Fruit fly (Drosophila melanogaster): ENCODE measurements around the gene Hmu.

The Hmu gene

DNA sequence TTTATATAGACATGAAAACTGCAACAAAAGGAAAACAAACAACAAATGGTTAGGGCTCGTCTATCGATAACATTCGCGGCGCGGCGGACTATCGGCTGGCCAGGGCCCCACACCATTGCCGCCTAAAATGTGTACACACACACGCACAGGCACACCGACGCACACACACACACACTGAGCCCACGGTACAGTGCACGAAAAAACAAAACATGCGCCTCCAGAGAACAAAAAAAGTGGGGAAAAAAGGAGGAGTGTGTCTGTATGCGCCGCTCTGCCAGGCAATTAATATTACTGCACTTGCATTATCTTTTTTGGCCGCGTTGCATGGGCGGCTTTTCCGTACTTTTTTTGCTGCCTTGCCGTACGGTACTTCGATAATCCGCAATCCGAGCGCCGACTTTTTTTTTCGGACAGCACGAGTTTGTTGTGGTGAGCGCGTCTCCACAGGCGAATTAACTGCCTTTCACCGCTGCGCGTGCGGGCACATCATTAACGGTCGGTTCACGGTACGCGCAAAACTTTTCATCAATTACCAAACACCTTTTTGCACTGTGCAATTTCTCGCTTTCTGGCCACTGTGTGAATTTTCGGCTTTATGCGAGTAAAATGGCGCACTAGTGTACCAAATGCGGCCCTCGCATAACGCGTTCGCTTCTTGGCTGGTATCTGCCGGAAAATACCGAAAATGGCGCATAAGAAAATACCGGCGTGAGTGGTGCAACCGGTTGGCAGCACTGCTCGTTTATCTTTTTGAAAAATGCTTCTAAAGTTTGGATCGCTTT lies 24.9 kb upstream of the Hmu start, which contains the start of gene woc (continued):
- TF ChIP-seq chm (GFP tag; IDR thresholded peaks at IDR 0.05): peak; percentile 63; the same call in 1 of the 2 replicates
- peak; percentile 4 for TF ChIP-seq disco-r (GFP tag; optimal IDR thresholded peaks at IDR 0.05)
- TF ChIP-seq CG10654 (GFP tag; optimal IDR thresholded peaks at IDR 0.05): peak; percentile 32
- TF ChIP-seq prd (optimal IDR thresholded peaks at IDR 0.05): no peak
- peak; percentile 69; the same call in 2 of the 3 replicates for TF ChIP-seq prd (GFP tag; IDR thresholded peaks at IDR 0.05)
- peak; percentile 85 for TF ChIP-seq amos (GFP tag; IDR thresholded peaks at IDR 0.05; ENCODE audit: partially characterized antibody)
- TF ChIP-seq CG1603 (tag; optimal IDR thresholded peaks at IDR 0.05): peak; percentile 81
- TF ChIP-seq CTCF (GFP tag; optimal IDR thresholded peaks at IDR 0.05): peak; percentile 30
- TF ChIP-seq Rx (GFP tag; IDR thresholded peaks at IDR 0.05): peak; percentile 14; the same call in 1 of the 2 replicates
- peak; percentile 55; the same call in 1 of the 2 replicates for TF ChIP-seq NFAT (GFP tag; IDR thresholded peaks at IDR 0.05)
- no peak for TF ChIP-seq CG4820 (GFP tag; optimal IDR thresholded peaks at IDR 0.05)
- peak; percentile 57 for TF ChIP-seq cwo (GFP tag; optimal IDR thresholded peaks at IDR 0.05)
- TF ChIP-seq CG2712 (tag; optimal IDR thresholded peaks at IDR 0.05): no peak
- TF ChIP-seq CG4617 (GFP tag; optimal IDR thresholded peaks at IDR 0.05; ENCODE audit: borderline replicate concordance): peak; percentile 74
- TF ChIP-seq Hr51 (GFP tag; optimal IDR thresholded peaks at IDR 0.05): peak in 1 of 2 experiments; percentile 39
- peak; percentile 44 for TF ChIP-seq shn (GFP tag; optimal IDR thresholded peaks at IDR 0.05)
- 0 out of 2 replicates have a peak, but pooled peaks have one; percentile 14 for TF ChIP-seq cas (GFP tag; IDR thresholded peaks at IDR 0.05)
- peak; percentile 23 for TF ChIP-seq CG10267 (tag; optimal IDR thresholded peaks at IDR 0.05)
- TF ChIP-seq vnd (GFP tag; IDR thresholded peaks at IDR 0.05; ENCODE audit: partially characterized antibody): peak; percentile 80
- TF ChIP-seq CG17612 (GFP tag; IDR thresholded peaks at IDR 0.05): no peak
- TF ChIP-seq CG4424 (GFP tag; optimal IDR thresholded peaks at IDR 0.05): no peak
- peak; percentile 48 for TF ChIP-seq Max (GFP tag; optimal IDR thresholded peaks at IDR 0.05)
- TF ChIP-seq CG14860 (GFP tag; IDR thresholded peaks at IDR 0.05; ENCODE audit: partially characterized antibody): peak; percentile 74
- peak; percentile 45; the same call in 1 of the 2 replicates for TF ChIP-seq CG14014 (GFP tag; IDR thresholded peaks at IDR 0.05)
- TF ChIP-seq CG3847 (GFP tag; IDR thresholded peaks at IDR 0.05): peak; percentile 41; the same call in 1 of the 2 replicates
- peak; percentile 33 for TF ChIP-seq CG18262 (tag; optimal IDR thresholded peaks at IDR 0.05)
- TF ChIP-seq gcm2 (GFP tag; optimal IDR thresholded peaks at IDR 0.05): peak; percentile 45
- peak; percentile 9 for TF ChIP-seq org-1 (GFP tag; optimal IDR thresholded peaks at IDR 0.05)
- TF ChIP-seq Dp (GFP tag; optimal IDR thresholded peaks at IDR 0.05): peak; percentile 76
- peak; percentile 61 for TF ChIP-seq pho (GFP tag; optimal IDR thresholded peaks at IDR 0.05)
- peak; percentile 60; the same call in 1 of the 2 replicates for TF ChIP-seq danr (GFP tag; IDR thresholded peaks at IDR 0.05)
- no peak for TF ChIP-seq Fer3 (tag; optimal IDR thresholded peaks at IDR 0.05)
- TF ChIP-seq CG11695 (GFP tag; IDR thresholded peaks at IDR 0.05): peak; percentile 85; the same call in 2 of the 3 replicates
- peak; percentile 51; the same call in 2 of the 3 replicates for TF ChIP-seq zfh1 (GFP tag; IDR thresholded peaks at IDR 0.05)
- TF ChIP-seq pros (GFP tag; optimal IDR thresholded peaks at IDR 0.05): no peak
- TF ChIP-seq CG13424 (tag; optimal IDR thresholded peaks at IDR 0.05): no peak
- peak in 1 of 3 experiments; percentile 22 for TF ChIP-seq Stat92E (GFP tag; optimal IDR thresholded peaks at IDR 0.05)
- peak; percentile 76 for TF ChIP-seq Ets97D (GFP tag; optimal IDR thresholded peaks at IDR 0.05)
- TF ChIP-seq Hr3 (GFP tag; optimal IDR thresholded peaks at IDR 0.05): peak; percentile 38
- TF ChIP-seq bigmax (GFP tag; optimal IDR thresholded peaks at IDR 0.05): peak; percentile 40
- TF ChIP-seq CG33213 (GFP tag; optimal IDR thresholded peaks at IDR 0.05): peak; percentile 10
- no peak for TF ChIP-seq gcm (GFP tag; optimal IDR thresholded peaks at IDR 0.05)
- no peak for TF ChIP-seq abd-A (tag; optimal IDR thresholded peaks at IDR 0.05)
- TF ChIP-seq chn (GFP tag; optimal IDR thresholded peaks at IDR 0.05): peak; percentile 59
- no peak for TF ChIP-seq usp (GFP tag; optimal IDR thresholded peaks at IDR 0.05)
- no peak for TF ChIP-seq CG4328 (GFP tag; optimal IDR thresholded peaks at IDR 0.05)
- TF ChIP-seq lola (GFP tag; optimal IDR thresholded peaks at IDR 0.05): peak in 1 of 3 experiments; percentile 5
- TF ChIP-seq vfl (GFP tag; optimal IDR thresholded peaks at IDR 0.05): peak; percentile 52
- TF ChIP-seq emc (GFP tag; optimal IDR thresholded peaks at IDR 0.05): no peak

Data from whole organism, embryonic.